Worm (Caenorhabditis elegans) whole organism, L4 larva: ENCODE results near the gene tdo-2.
A peak's percentile ranks its signal among the peaks of the same experiment; 100 is the strongest.

ENCODE experiments used
- D1046.2 ChIP-seq: fragments of 200-800 bp; sonication (Bioruptor generic); IDR thresholded peaks from 2 replicates; pipeline ENCODE4 v1.3.6; 2022; ENCODE audit warnings: missing genetic modification characterization, missing compliant biosample characterization
- F44E2.7 ChIP-seq: fragments of 200-800 bp; sonication (Bioruptor generic); IDR thresholded peaks from 2 replicates; pipeline ENCODE4 v2.1.2; 2022; ENCODE audit warnings: missing genetic modification characterization, missing compliant biosample characterization
- R02D3.7 ChIP-seq: fragments of 150-350 bp; sonication (generic microtip); optimal IDR thresholded peaks from 3 replicates; lab custom pipeline; 2014; ENCODE audit warnings: missing biosample characterization, missing genetic modification characterization
- T26A8.4 ChIP-seq: fragments of 200-800 bp; sonication (Bioruptor generic); IDR thresholded peaks from 2 replicates; pipeline ENCODE4 v1.3.6; 2022; ENCODE audit warnings: missing genetic modification characterization, missing compliant biosample characterization
- Y5F2A.4 ChIP-seq: fragments of 200-800 bp; sonication (Bioruptor generic); optimal IDR thresholded peaks from 2 replicates; lab custom pipeline; 2018; ENCODE audit warnings: mild to moderate bottlenecking, missing genetic modification characterization, missing compliant biosample characterization
- Y75B8A.6 ChIP-seq: fragments of 200-800 bp; sonication (Bioruptor generic); IDR thresholded peaks from 2 replicates; pipeline ENCODE4 v1.3.6; 2022; ENCODE audit warnings: missing genetic modification reagents, missing genetic modification characterization, missing compliant biosample characterization
- ZK337.2 ChIP-seq: fragments of 200-800 bp; sonication (Bioruptor generic); IDR thresholded peaks from 2 replicates; pipeline ENCODE4 v1.3.6; 2022; ENCODE audit warnings: missing genetic modification reagents, missing genetic modification characterization, missing compliant biosample characterization
- aha-1 ChIP-seq: fragments of 150-350 bp; peaks from one replicate; lab custom pipeline; 2014; ENCODE audit warnings: missing biosample characterization, missing genetic modification characterization
- aly-2 ChIP-seq: sonication (generic microtip); optimal IDR thresholded peaks from 2 replicates; lab custom pipeline; 2018; ENCODE audit warnings: missing biosample characterization, missing genetic modification characterization
- arid-1 ChIP-seq: fragments of 200-800 bp; sonication (Bioruptor generic); conservative IDR thresholded peaks from 2 replicates; pipeline ENCODE4 v1.3.6; 2022; ENCODE audit warnings: missing genetic modification reagents, missing genetic modification characterization, missing compliant biosample characterization
- ceh-20 ChIP-seq: fragments of 200-800 bp; sonication (Bioruptor generic); IDR thresholded peaks from 2 replicates; pipeline ENCODE4 v1.3.6; 2022; ENCODE audit warnings: missing genetic modification reagents, missing genetic modification characterization, missing compliant biosample characterization
- daf-8 ChIP-seq: fragments of 200-800 bp; sonication (Bioruptor generic); IDR thresholded peaks from 2 replicates; pipeline ENCODE4 v1.3.6; 2022; ENCODE audit warnings: missing genetic modification characterization, missing compliant biosample characterization
- dmd-9 ChIP-seq: fragments of 200-800 bp; sonication (Bioruptor generic); IDR thresholded peaks from 2 replicates; pipeline ENCODE4 v1.3.6; 2022; ENCODE audit warnings: missing genetic modification reagents, missing genetic modification characterization, missing compliant biosample characterization
- dpl-1 ChIP-seq: fragments of 150-350 bp; optimal IDR thresholded peaks from 2 replicates; lab custom pipeline; 2014; ENCODE audit warnings: missing biosample characterization, missing genetic modification reagents, missing genetic modification characterization
- egl-27 ChIP-seq: sonication (generic microtip); optimal IDR thresholded peaks from 3 replicates; lab custom pipeline; 2017; ENCODE audit warnings: missing biosample characterization, missing genetic modification reagents, missing genetic modification characterization
- egl-43 ChIP-seq: fragments of 200-800 bp; sonication (Bioruptor generic); IDR thresholded peaks from 2 replicates; pipeline ENCODE4 v1.3.6; 2022; ENCODE audit warnings: missing genetic modification reagents, missing genetic modification characterization, missing compliant biosample characterization
- fos-1 ChIP-seq: fragments of 150-350 bp; optimal IDR thresholded peaks from 2 replicates; lab custom pipeline; 2014; ENCODE audit warnings: missing biosample characterization, missing genetic modification characterization
- hif-1 ChIP-seq, 2 experiments: sonication (generic microtip); optimal IDR thresholded peaks; 2 replicates each; lab custom pipeline; 2016 to 2017; ENCODE audit warnings: missing compliant biosample characterization in 2 of 2, missing genetic modification characterization in 2 of 2, missing genetic modification reagents in 2 of 2, missing genotype in 2 of 2, mild to moderate bottlenecking in 1 of 2
- hmg-1.1 ChIP-seq: fragments of 200-800 bp; sonication (Bioruptor generic); IDR thresholded peaks from 2 replicates; pipeline ENCODE4 v1.3.6; 2022; ENCODE audit warnings: missing genetic modification reagents, missing genetic modification characterization, missing compliant biosample characterization
- lin-29 ChIP-seq: fragments of 200-800 bp; sonication (Bioruptor generic); IDR thresholded peaks from 2 replicates; pipeline ENCODE4 v1.3.6; 2022; ENCODE audit warnings: missing genetic modification reagents, missing genetic modification characterization, missing compliant biosample characterization
- lin-39 ChIP-seq: fragments of 150-350 bp; optimal IDR thresholded peaks from 2 replicates; lab custom pipeline; 2014; ENCODE audit warnings: missing biosample characterization, missing genetic modification reagents, missing genetic modification characterization
- madf-5 ChIP-seq, 2 experiments: fragments of 200-800 bp; sonication (Bioruptor generic); IDR thresholded peaks; 2 replicates each; pipeline ENCODE4 v1.3.6; 2022; ENCODE audit warnings: missing compliant biosample characterization in 2 of 2, missing genetic modification characterization in 2 of 2
- mes-2 ChIP-seq: sonication (generic microtip); optimal IDR thresholded peaks from 2 replicates; lab custom pipeline; 2016; ENCODE audit warnings: missing genotype, mild to moderate bottlenecking, missing genetic modification characterization, missing compliant biosample characterization; ENCODE audit not compliant: poor library complexity, severe bottlenecking
- mxl-2 ChIP-seq: fragments of 200-800 bp; sonication (Bioruptor generic); conservative IDR thresholded peaks from 2 replicates; pipeline ENCODE4 v1.3.6; 2022; ENCODE audit warnings: missing genetic modification reagents, missing genetic modification characterization, missing compliant biosample characterization
- mxl-3 ChIP-seq: fragments of 200-800 bp; sonication (Bioruptor generic); optimal IDR thresholded peaks from 2 replicates; lab custom pipeline; 2018; ENCODE audit warnings: mild to moderate bottlenecking, missing genetic modification characterization, missing compliant biosample characterization
- nhr-25 ChIP-seq: sonication (generic microtip); optimal IDR thresholded peaks from 2 replicates; lab custom pipeline; 2017; ENCODE audit warnings: missing genetic modification characterization, mild to moderate bottlenecking, missing compliant biosample characterization, antibody characterized with exemption, moderate library complexity, borderline replicate concordance; ENCODE audit not compliant: insufficient read depth
- nhr-48 ChIP-seq: sonication (generic microtip); optimal IDR thresholded peaks from 2 replicates; lab custom pipeline; 2016; ENCODE audit warnings: mild to moderate bottlenecking, missing genetic modification characterization, missing compliant biosample characterization
- pha-4 ChIP-seq, 2 experiments: fragments of 150-350 bp in 1 of 2; fragments of 200-800 bp in 1 of 2; sonication (Bioruptor generic) in 1 of 2; IDR thresholded peaks in 1 of 2; optimal IDR thresholded peaks in 1 of 2; 2 replicates each; pipeline versions ENCODE4 v1.3.6 to Lab custom; 2014 to 2022; ENCODE audit warnings: missing genetic modification characterization in 2 of 2, missing genetic modification reagents in 2 of 2, missing biosample characterization in 1 of 2, missing compliant biosample characterization in 1 of 2
- saeg-2 ChIP-seq: fragments of 200-800 bp; sonication (Bioruptor generic); IDR thresholded peaks from 2 replicates; pipeline ENCODE4 v1.3.6; 2022; ENCODE audit warnings: missing genetic modification reagents, missing genetic modification characterization, missing compliant biosample characterization
- sdz-12 ChIP-seq: fragments of 200-800 bp; sonication (Bioruptor generic); optimal IDR thresholded peaks from 2 replicates; lab custom pipeline; 2018; ENCODE audit warnings: mild to moderate bottlenecking, missing genetic modification characterization, missing compliant biosample characterization
- skn-1 ChIP-seq: fragments of 150-350 bp; optimal IDR thresholded peaks from 2 replicates; lab custom pipeline; 2014; ENCODE audit warnings: missing biosample characterization, missing genetic modification characterization
- snpc-1.2 ChIP-seq: fragments of 200-800 bp; sonication (Bioruptor generic); IDR thresholded peaks from 2 replicates; pipeline ENCODE4 v1.3.6; 2022; ENCODE audit warnings: missing genetic modification reagents, missing genetic modification characterization, missing compliant biosample characterization
- snpc-4 ChIP-seq: fragments of 150-350 bp; optimal IDR thresholded peaks from 2 replicates; lab custom pipeline; 2014; ENCODE audit warnings: missing biosample characterization, missing genetic modification characterization
- spr-1 ChIP-seq: sonication (generic microtip); optimal IDR thresholded peaks from 2 replicates; lab custom pipeline; 2016; ENCODE audit warnings: mild to moderate bottlenecking, missing genetic modification characterization, missing compliant biosample characterization
- spr-3 ChIP-seq: fragments of 200-800 bp; sonication (Bioruptor generic); optimal IDR thresholded peaks from 2 replicates; lab custom pipeline; 2018; ENCODE audit warnings: mild to moderate bottlenecking, missing genetic modification characterization, missing compliant biosample characterization
- tag-97 ChIP-seq: fragments of 200-800 bp; sonication (Bioruptor generic); IDR thresholded peaks from 2 replicates; pipeline ENCODE4 v1.3.6; 2022; ENCODE audit warnings: missing genetic modification characterization, missing compliant biosample characterization
- unc-130 ChIP-seq: sonication (generic microtip); optimal IDR thresholded peaks from 2 replicates; lab custom pipeline; 2016; ENCODE audit warnings: missing genetic modification reagents, missing genetic modification characterization, missing compliant biosample characterization
- unc-62 ChIP-seq, 3 experiments: fragments of 150-350 bp in 1 of 3; sonication (generic microtip); optimal IDR thresholded peaks in 2 of 3; peaks in 1 of 3; 1 replicate in 1 of 3; 2 replicates in 2 of 3; lab custom pipeline; 2014 to 2017; ENCODE audit warnings: missing biosample characterization in 3 of 3, missing genetic modification characterization in 3 of 3, missing genetic modification reagents in 3 of 3, missing genotype in 1 of 3
- vab-7 ChIP-seq: fragments of 200-800 bp; sonication (Bioruptor generic); IDR thresholded peaks from 2 replicates; pipeline ENCODE4 v1.3.6; 2022; ENCODE audit warnings: missing genetic modification reagents, missing genetic modification characterization, missing compliant biosample characterization
- zip-11 ChIP-seq: fragments of 200-800 bp; sonication (Bioruptor generic); IDR thresholded peaks from 2 replicates; pipeline ENCODE4 v1.3.6; 2022; ENCODE audit warnings: missing genetic modification characterization, missing compliant biosample characterization
- zip-2 ChIP-seq: fragments of 150-350 bp; optimal IDR thresholded peaks from 2 replicates; lab custom pipeline; 2014; ENCODE audit warnings: missing biosample characterization, missing genetic modification characterization

tdo-2 gene

DNA sequence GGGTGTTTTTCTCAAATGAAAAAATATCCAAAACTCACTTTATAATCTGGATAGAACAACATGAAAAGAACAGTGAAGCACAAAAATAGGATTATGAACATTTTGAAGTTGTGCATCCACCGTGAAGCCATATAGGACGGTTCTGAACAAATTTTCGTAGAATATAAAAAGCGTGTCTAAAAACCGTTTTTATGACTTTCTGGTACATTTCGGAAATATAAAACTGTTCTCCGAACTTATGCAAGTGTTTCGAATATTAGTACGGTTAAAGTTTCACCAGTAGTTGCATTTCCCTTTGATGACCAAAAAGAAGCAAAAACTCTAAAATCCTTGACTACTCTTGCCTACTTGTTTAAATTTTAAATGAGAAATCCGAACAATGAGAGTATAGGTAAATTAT, 31.1 kb downstream of the tdo-2 start, which contains the start of gene C28H8.8:
TSS of gene C28H8.8 (minus strand) at position 101 of the 400 bp plus-strand sequence.
- no peak for TF ChIP-seq D1046.2 (GFP tag; lab: Robert Waterston, UW)
- TF ChIP-seq, all 104 proteins: peak for 0

- no peak for TF ChIP-seq T26A8.4 (GFP tag; lab: Robert Waterston, UW)
- TF ChIP-seq arid-1 (GFP tag; lab: Robert Waterston, UW) = no peak
- TF ChIP-seq egl-27 (tag; lab: Kevin White, UChicago) = no peak
- TF ChIP-seq zip-2 = no peak
- TF ChIP-seq daf-8 (GFP tag; lab: Robert Waterston, UW) = no peak
Measured at ce11 chrIII:5886893-5887292, 32.9 kb downstream of the tdo-2 start, which contains the start of gene C28H8.7. C28H8.7 (minus strand) TSS chrIII:5886993.

DNA sequence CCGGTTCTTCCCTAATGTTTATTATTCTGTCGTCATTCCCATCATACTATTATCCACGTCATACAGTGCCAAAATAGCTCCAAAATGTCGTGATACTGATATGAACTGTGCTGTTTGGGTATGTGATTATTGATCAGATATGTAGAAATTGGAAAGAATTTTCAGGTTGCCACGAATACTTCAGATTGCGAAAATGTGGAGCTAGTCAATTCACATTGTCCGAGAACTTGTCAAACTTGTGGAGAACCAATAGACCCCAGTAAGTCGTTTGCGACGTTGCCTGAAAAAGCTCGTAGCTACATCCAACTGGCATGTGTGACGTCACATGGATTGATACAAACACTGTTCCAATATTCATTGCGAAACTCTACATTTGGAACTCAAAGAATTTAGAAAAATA, 35.3 kb downstream of the tdo-2 start:
- peak in 1 of 2 experiments; percentile 95 for TF ChIP-seq unc-62 (GFP tag; optimal IDR thresholded peaks at IDR 0.05 in 1 of 2; lab: Kevin White, UChicago)
- no peak for TF ChIP-seq unc-62 (tag; optimal IDR thresholded peaks at IDR 0.05; lab: Kevin White, UChicago)
- TF ChIP-seq tag-97 = no peak
- TF ChIP-seq aha-1 = peak; percentile 44
- TF ChIP-seq Y5F2A.4 (GFP tag; lab: Kevin White, UChicago) = no peak
- TF ChIP-seq aly-2 = no peak
- TF ChIP-seq fos-1 (tag; lab: Kevin White, UChicago) = no peak
- TF ChIP-seq R02D3.7 = no peak
- TF ChIP-seq hif-1 (tag; optimal IDR thresholded peaks at IDR 0.05; lab: Kevin White, UChicago) = no peak
- no peak for TF ChIP-seq zip-11
- TF ChIP-seq F44E2.7 (GFP tag; lab: Robert Waterston, UW) = no peak
- TF ChIP-seq spr-1 (tag; lab: Kevin White, UChicago) = no peak
- no peak for TF ChIP-seq mxl-2 (GFP tag; lab: Robert Waterston, UW)
- TF ChIP-seq daf-8 (GFP tag; lab: Robert Waterston, UW) = no peak

- no peak for TF ChIP-seq madf-5 (GFP tag; IDR thresholded peaks at IDR 0.05; lab: Robert Waterston, UW)
- no peak for TF ChIP-seq dmd-9 (GFP tag; lab: Robert Waterston, UW)
- no peak for TF ChIP-seq spr-3 (GFP tag; lab: Kevin White, UChicago)
- no peak for TF ChIP-seq lin-39
- no peak for TF ChIP-seq D1046.2 (GFP tag; lab: Robert Waterston, UW)
- no peak for TF ChIP-seq fos-1 (tag; lab: Kevin White, UChicago)
- TF ChIP-seq daf-8 (GFP tag; lab: Robert Waterston, UW) = no peak
- no peak for TF ChIP-seq R02D3.7
- TF ChIP-seq pha-4 (GFP tag; IDR thresholded peaks at IDR 0.05; lab: Robert Waterston, UW) = no peak
- TF ChIP-seq pha-4 (tag; optimal IDR thresholded peaks at IDR 0.05; lab: Kevin White, UChicago) = no peak
- TF ChIP-seq nhr-48 (tag; lab: Kevin White, UChicago) = no peak
- no peak for TF ChIP-seq spr-1 (tag; lab: Kevin White, UChicago)
Measured at ce11 chrIII:5884007-5884406, 35.7 kb downstream of the tdo-2 start, which contains the start of gene C28H8.5. C28H8.5 (plus strand) TSS chrIII:5884307.

DNA sequence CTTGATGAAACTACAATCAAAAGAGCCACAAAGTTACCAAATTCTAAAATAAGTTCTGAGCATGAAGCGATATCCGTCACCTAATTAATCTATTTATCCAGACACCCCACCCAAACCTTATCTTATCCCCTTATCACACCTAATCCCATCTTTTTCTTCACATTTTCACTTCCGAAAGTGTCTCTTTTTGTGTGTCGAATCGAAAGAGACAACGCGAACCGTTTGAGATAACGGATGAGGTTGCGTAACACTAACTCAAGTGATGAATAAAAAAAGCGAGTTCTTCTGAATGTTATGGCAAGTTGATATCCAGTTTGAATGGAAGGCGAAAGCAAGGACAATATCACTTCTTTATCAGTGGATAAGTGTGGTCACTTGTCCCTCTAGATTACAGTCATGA, 36.2 kb downstream of the tdo-2 start:
- TF ChIP-seq snpc-4 (tag; lab: Kevin White, UChicago) = no peak
- TF ChIP-seq aha-1 = no peak
- TF ChIP-seq ZK337.2 (GFP tag; lab: Robert Waterston, UW) = no peak
- TF ChIP-seq snpc-1.2 = no peak
- no peak for TF ChIP-seq mxl-3
- no peak for TF ChIP-seq hmg-1.1 (GFP tag; lab: Robert Waterston, UW)
- TF ChIP-seq dpl-1 (GFP tag; lab: Kevin White, UChicago) = no peak
- no peak for TF ChIP-seq spr-3 (GFP tag; lab: Kevin White, UChicago)
- no peak for TF ChIP-seq vab-7 (GFP tag; lab: Robert Waterston, UW)
- TF ChIP-seq ceh-20 (GFP tag; lab: Robert Waterston, UW) = no peak
- TF ChIP-seq egl-43 (GFP tag; lab: Robert Waterston, UW) = no peak
- no peak for TF ChIP-seq sdz-12
- no peak for TF ChIP-seq Y75B8A.6 (GFP tag; lab: Robert Waterston, UW)
- TF ChIP-seq lin-29 (GFP tag; lab: Robert Waterston, UW) = no peak
- TF ChIP-seq mes-2 = no peak
- TF ChIP-seq nhr-25 (tag; lab: Kevin White, UChicago) = no peak
- TF ChIP-seq saeg-2 (GFP tag; lab: Robert Waterston, UW) = no peak
- TF ChIP-seq skn-1 (tag; lab: Kevin White, UChicago) = no peak
- no peak for TF ChIP-seq unc-130 (GFP tag; lab: Kevin White, UChicago)
